Worm (Caenorhabditis elegans) whole organism, L4/young adult: ENCODE measurements around the gene srh-1.

Experiments
- W03F9.2 ChIP-seq: fragments of 150-350 bp; optimal IDR thresholded peaks from 2 replicates; lab custom pipeline; 2014; ENCODE audit warnings: missing biosample characterization, missing genetic modification characterization
- dao-5 ChIP-seq: sonication (generic microtip); optimal IDR thresholded peaks from 2 replicates; lab custom pipeline; 2016; ENCODE audit warnings: missing genotype, missing genetic modification characterization, moderate library complexity, missing compliant biosample characterization

- TF ChIP-seq dao-5 (no peak), W03F9.2 (tag; lab: Kevin White, UChicago) (no peak)
These were observed 39.4 kb upstream of the srh-1 start, which contains the start of gene mig-17 for ce11 chrV:11446297-11446696.
